Fruit fly (Drosophila melanogaster): Measurements from ENCODE around the gene mesh.
A peak's percentile ranks its signal among the peaks of the same experiment; 100 is the strongest.

The mesh gene

dm6 chr3R:31221337-31222047, 25.9 kb upstream of the mesh start:
- TF ChIP-seq cas (GFP tag; IDR thresholded peaks at IDR 0.05) (no peak), gcm (GFP tag; optimal IDR thresholded peaks at IDR 0.05) (peak; percentile 1), CG15479 (GFP tag; optimal IDR thresholded peaks at IDR 0.05) (peak; percentile 43), Oaz (GFP tag; IDR thresholded peaks at IDR 0.05) (no peak), MTF-1 (GFP tag; optimal IDR thresholded peaks at IDR 0.05; ENCODE audit: borderline replicate concordance) (peak; percentile 15), CG4328 (GFP tag; optimal IDR thresholded peaks at IDR 0.05) (peak; percentile 39), Doc3 (GFP tag; IDR thresholded peaks at IDR 0.05; ENCODE audit: partially characterized antibody) (no peak), Poxn (GFP tag; IDR thresholded peaks at IDR 0.05) (no peak), odd (GFP tag; optimal IDR thresholded peaks at IDR 0.05) (peak; percentile 3), kni (GFP tag; optimal IDR thresholded peaks at IDR 0.05) (peak; percentile 48), nom (GFP tag; optimal IDR thresholded peaks at IDR 0.05) (peak; percentile 91), corto (GFP tag; optimal IDR thresholded peaks at IDR 0.05) (peak; percentile 38), Nf-YC (tag; optimal IDR thresholded peaks at IDR 0.05) (peak; percentile 3), pan (optimal IDR thresholded peaks at IDR 0.05) (no peak), pan (GFP tag; optimal IDR thresholded peaks at IDR 0.05 in 1 of 2, IDR thresholded peaks at IDR 0.05 in 1 of 2) (no peak), CG8924 (tag; optimal IDR thresholded peaks at IDR 0.05) (peak; percentile 43), Med (GFP tag) (peak; percentile 48), CG14860 (GFP tag; IDR thresholded peaks at IDR 0.05; ENCODE audit: partially characterized antibody) (no peak), HHEX (GFP tag; optimal IDR thresholded peaks at IDR 0.05) (no peak), CG12769 (tag; optimal IDR thresholded peaks at IDR 0.05) (peak; percentile 26), CG1832 (GFP tag; optimal IDR thresholded peaks at IDR 0.05) (peak; percentile 85), fru (optimal IDR thresholded peaks at IDR 0.05) (peak; percentile 17), CG14441 (GFP tag; IDR thresholded peaks at IDR 0.05) (no peak), CG17359 (tag; optimal IDR thresholded peaks at IDR 0.05) (peak; percentile 13), NFAT (GFP tag; IDR thresholded peaks at IDR 0.05) (no peak), fd102C (GFP tag; optimal IDR thresholded peaks at IDR 0.05) (no peak), CG18764 (GFP tag; optimal IDR thresholded peaks at IDR 0.05) (no peak), zen (tag; optimal IDR thresholded peaks at IDR 0.05) (peak; percentile 3), CG13296 (GFP tag; optimal IDR thresholded peaks at IDR 0.05) (peak; percentile 34), CG10543 (GFP tag; optimal IDR thresholded peaks at IDR 0.05) (peak; percentile 63), CHES-1-like (GFP tag; optimal IDR thresholded peaks at IDR 0.05) (no peak), CG12659 (GFP tag; optimal IDR thresholded peaks at IDR 0.05) (peak; percentile 20), CG6254 (GFP tag; optimal IDR thresholded peaks at IDR 0.05) (no peak), sqz (GFP tag; optimal IDR thresholded peaks at IDR 0.05) (peak; percentile 65), amos (GFP tag; IDR thresholded peaks at IDR 0.05; ENCODE audit: partially characterized antibody) (no peak), Dbx (GFP tag; IDR thresholded peaks at IDR 0.05) (no peak), vfl (GFP tag; optimal IDR thresholded peaks at IDR 0.05) (no peak), ftz-f1 (GFP tag; optimal IDR thresholded peaks at IDR 0.05) (peak; percentile 38), CG2678 (tag; optimal IDR thresholded peaks at IDR 0.05) (peak; percentile 4), bsh (GFP tag; optimal IDR thresholded peaks at IDR 0.05) (peak in 1 of 2 experiments; percentile 82), CG6854 (GFP tag; optimal IDR thresholded peaks at IDR 0.05) (peak; percentile 7), fd64A (GFP tag; optimal IDR thresholded peaks at IDR 0.05) (peak; percentile 41), CG16779 (GFP tag; IDR thresholded peaks at IDR 0.05) (no peak), cad (GFP tag; optimal IDR thresholded peaks at IDR 0.05) (peak; percentile 65), zf30C (GFP tag; optimal IDR thresholded peaks at IDR 0.05) (peak; percentile 83), D (optimal IDR thresholded peaks at IDR 0.05) (peak; percentile 80), D (GFP tag; optimal IDR thresholded peaks at IDR 0.05) (no peak), CG7987 (GFP tag; optimal IDR thresholded peaks at IDR 0.05) (peak; percentile 89), ham (GFP tag; IDR thresholded peaks at IDR 0.05) (no peak)
